Fruit fly (Drosophila melanogaster) whole organism, adult: ENCODE data around the gene Acyp2.

Experiments
- CG11617 ChIP-seq: fragments of 200-800 bp; sonication (Bioruptor generic); optimal IDR thresholded peaks from 2 replicates; lab custom pipeline; 2017; ENCODE audit warnings: mild to moderate bottlenecking, missing biosample characterization, missing genetic modification reagents, missing genetic modification characterization
- CG12768 ChIP-seq: fragments of 200-800 bp; sonication (Bioruptor generic); optimal IDR thresholded peaks from 2 replicates; lab custom pipeline; 2017; ENCODE audit warnings: missing biosample characterization, missing genetic modification characterization, mild to moderate bottlenecking, moderate library complexity, missing genetic modification reagents
- CG14711 ChIP-seq: fragments of 200-800 bp; sonication (Bioruptor generic); optimal IDR thresholded peaks from 2 replicates; lab custom pipeline; 2018; ENCODE audit warnings: missing biosample characterization, mild to moderate bottlenecking, missing genetic modification characterization, moderate library complexity
- CG1620 ChIP-seq: fragments of 200-800 bp; sonication (Bioruptor generic); optimal IDR thresholded peaks from 2 replicates; lab custom pipeline; 2016; ENCODE audit warnings: missing biosample characterization, missing genetic modification characterization
- CG33017 ChIP-seq: fragments of 200-800 bp; sonication (Bioruptor generic); optimal IDR thresholded peaks from 2 replicates; lab custom pipeline; 2018; ENCODE audit warnings: missing biosample characterization, mild to moderate bottlenecking, missing genetic modification characterization, moderate library complexity
- CG5204 ChIP-seq: fragments of 200-800 bp; sonication (Bioruptor generic); optimal IDR thresholded peaks from 2 replicates; lab custom pipeline; 2016; ENCODE audit warnings: missing biosample characterization, missing genetic modification characterization
- CG7045 ChIP-seq: fragments of 200-800 bp; sonication (Bioruptor generic); optimal IDR thresholded peaks from 2 replicates; lab custom pipeline; 2017; ENCODE audit warnings: missing biosample characterization, mild to moderate bottlenecking, missing genetic modification characterization
- CG7101 ChIP-seq: fragments of 200-800 bp; sonication (Bioruptor generic); optimal IDR thresholded peaks from 2 replicates; lab custom pipeline; 2018; ENCODE audit warnings: missing biosample characterization, mild to moderate bottlenecking, missing genetic modification characterization, moderate library complexity
- Clk ChIP-seq: fragments of 200-800 bp; sonication (Bioruptor generic); optimal IDR thresholded peaks from 2 replicates; lab custom pipeline; 2017; ENCODE audit warnings: missing biosample characterization, missing genetic modification characterization
- Crg-1 ChIP-seq: fragments of 200-800 bp; sonication (Bioruptor generic); optimal IDR thresholded peaks from 2 replicates; lab custom pipeline; 2016; ENCODE audit warnings: missing biosample characterization, missing genetic modification characterization
- Hr96 ChIP-seq: fragments of 200-800 bp; sonication (Bioruptor generic); optimal IDR thresholded peaks from 2 replicates; lab custom pipeline; 2016; ENCODE audit warnings: missing biosample characterization, missing genetic modification characterization
- Mnt ChIP-seq: fragments of 200-800 bp; sonication (Bioruptor generic); optimal IDR thresholded peaks from 2 replicates; lab custom pipeline; 2016; ENCODE audit warnings: missing biosample characterization, mild to moderate bottlenecking, missing genetic modification characterization
- bab1 ChIP-seq: fragments of 200-800 bp; sonication (Bioruptor generic); optimal IDR thresholded peaks from 3 replicates; lab custom pipeline; 2019; ENCODE audit warnings: missing biosample characterization, mild to moderate bottlenecking, missing genetic modification characterization, moderate library complexity
- cic ChIP-seq: fragments of 200-800 bp; sonication (Bioruptor generic); optimal IDR thresholded peaks from 2 replicates; lab custom pipeline; 2017; ENCODE audit warnings: missing biosample characterization, mild to moderate bottlenecking, missing genetic modification characterization, moderate library complexity
- cnc ChIP-seq, 2 experiments: fragments of >200 bp; optimal IDR thresholded peaks; 2 replicates each; lab custom pipeline; 2017
- kay ChIP-seq: fragments of 200-800 bp; sonication (Bioruptor generic); peaks from one replicate; lab custom pipeline; 2016; ENCODE audit warnings: missing biosample characterization, missing genetic modification characterization, borderline replicate concordance
- ovo ChIP-seq: fragments of 200-800 bp; sonication (Bioruptor generic); optimal IDR thresholded peaks from 2 replicates; lab custom pipeline; 2016; ENCODE audit warnings: missing biosample characterization, missing genetic modification characterization
- pad ChIP-seq: fragments of 200-800 bp; sonication (Bioruptor generic); optimal IDR thresholded peaks from 3 replicates; lab custom pipeline; 2017; ENCODE audit warnings: missing biosample characterization, missing genetic modification characterization, mild to moderate bottlenecking, moderate library complexity, missing genetic modification reagents
- tj ChIP-seq: fragments of 200-800 bp; sonication (Bioruptor generic); optimal IDR thresholded peaks from 3 replicates; lab custom pipeline; 2017; ENCODE audit warnings: missing biosample characterization, mild to moderate bottlenecking, missing genetic modification characterization, moderate library complexity
- toe ChIP-seq: fragments of 200-800 bp; sonication (Bioruptor generic); optimal IDR thresholded peaks from 2 replicates; lab custom pipeline; 2016; ENCODE audit warnings: missing biosample characterization, missing genetic modification characterization

Gene Acyp2

DNA sequence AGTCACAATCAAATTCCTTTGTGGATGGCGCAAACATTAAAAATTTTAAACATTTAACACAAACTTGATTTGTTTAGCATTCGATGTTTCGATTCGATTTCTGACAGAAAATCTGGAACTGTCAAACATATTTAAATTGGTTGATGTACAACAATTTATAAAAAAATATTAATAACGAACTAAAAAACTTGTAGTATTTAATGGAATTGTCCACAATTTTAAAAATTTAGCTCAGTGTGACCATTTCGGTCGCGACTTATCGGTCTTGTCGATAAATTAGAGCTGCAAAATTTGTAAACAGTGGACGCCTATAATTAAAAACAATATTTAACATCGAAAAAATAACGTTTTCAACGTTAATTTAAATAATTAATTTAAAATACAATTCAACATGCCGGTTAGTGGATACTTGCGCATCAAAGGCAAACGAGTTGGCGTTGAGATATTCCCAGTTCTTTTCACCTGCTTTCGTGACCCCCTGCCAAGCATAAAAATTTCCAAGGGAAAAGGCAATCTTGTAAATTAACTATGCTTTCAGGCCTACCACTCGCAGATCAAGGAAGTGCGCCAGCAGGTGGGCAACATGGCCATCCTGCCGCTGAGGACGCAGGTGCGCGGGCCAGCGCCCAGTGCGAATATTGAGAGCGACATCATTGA lies 42.0 kb downstream of the Acyp2 start, which contains the start of the genes CG43317 and Arpc3A:
Gene CG43317, minus strand, starts transcription at position 51 of the 657 bp plus-strand sequence.
Gene Arpc3A, plus strand, starts transcription at position 274 of the 657 bp plus-strand sequence.
- TF ChIP-seq kay (GFP tag; lab: Kevin White, UChicago) (peak; percentile 89), bab1 (no peak)

dm6 chr3R:15836864-15837824 lies 44.7 kb downstream of the Acyp2 start, which contains the start of the genes ND-23 and spn-E:
Gene ND-23 (minus strand): TSS chr3R:15837117.
Gene spn-E (plus strand): TSS chr3R:15837419.
- TF ChIP-seq tj (GFP tag; lab: Kevin White, UChicago) (peak; percentile 85), Mnt (GFP tag; lab: Kevin White, UChicago) (no peak), toe (GFP tag; lab: Kevin White, UChicago) (peak; percentile 55), CG33017 (tag; lab: Kevin White, UChicago) (peak; percentile 63), bab1 (peak; percentile 48), CG12768 (GFP tag; lab: Kevin White, UChicago) (no peak), CG11617 (GFP tag; lab: Kevin White, UChicago) (peak; percentile 62), CG7101 (tag; lab: Kevin White, UChicago) (peak; percentile 80), cnc (optimal IDR thresholded peaks at IDR 0.05; lab: Kevin White, UChicago) (no peak), CG14711 (tag; lab: Kevin White, UChicago) (peak; percentile 78), Hr96 (GFP tag; lab: Kevin White, UChicago) (no peak), ovo (GFP tag; lab: Kevin White, UChicago) (peak; percentile 76), pad (GFP tag; lab: Kevin White, UChicago) (peak; percentile 49), CG5204 (GFP tag; lab: Kevin White, UChicago) (no peak), CG1620 (no peak), kay (GFP tag; lab: Kevin White, UChicago) (no peak), Crg-1 (GFP tag; lab: Kevin White, UChicago) (peak; percentile 60), CG7045 (GFP tag; lab: Kevin White, UChicago) (peak; percentile 42), cic (GFP tag; lab: Kevin White, UChicago) (no peak), Clk (no peak)

- TF ChIP-seq CG14711 (tag; lab: Kevin White, UChicago) = peak; percentile 32
- no peak for TF ChIP-seq kay (GFP tag; lab: Kevin White, UChicago)
- no peak for TF ChIP-seq toe (GFP tag; lab: Kevin White, UChicago)
- TF ChIP-seq CG1620 = peak; percentile 14
- peak; percentile 16 for TF ChIP-seq pad (GFP tag; lab: Kevin White, UChicago)
- TF ChIP-seq CG7101 (tag; lab: Kevin White, UChicago) = peak; percentile 41
- peak; percentile 23 for TF ChIP-seq Crg-1 (GFP tag; lab: Kevin White, UChicago)
- TF ChIP-seq CG11617 (GFP tag; lab: Kevin White, UChicago) = no peak
- no peak for TF ChIP-seq CG5204 (GFP tag; lab: Kevin White, UChicago)
- TF ChIP-seq tj (GFP tag; lab: Kevin White, UChicago) = peak; percentile 35
Measured at dm6 chr3R:15839294-15839693, 46.8 kb downstream of the Acyp2 start, which contains the start of gene Pbp45. Gene Pbp45 (minus strand): TSS chr3R:15839515.
